Fruit fly (Drosophila melanogaster) whole organism, embryonic: ENCODE results near the gene CG7860.

Experiments used
- ATbp ChIP-seq: fragments of 200-800 bp; sonication (Bioruptor generic); optimal IDR thresholded peaks from 2 replicates; lab custom pipeline; 2017; ENCODE audit warnings: missing biosample characterization, mild to moderate bottlenecking, missing genetic modification characterization, missing genetic modification reagents
- BEAF-32 ChIP-seq: fragments of 200-800 bp; sonication (Bioruptor generic); optimal IDR thresholded peaks from 3 replicates; lab custom pipeline; 2017; ENCODE audit warnings: missing biosample characterization, missing genetic modification characterization, mild to moderate bottlenecking, moderate library complexity, missing genetic modification reagents
- CG13296 ChIP-seq: fragments of 200-800 bp; sonication (Bioruptor generic); optimal IDR thresholded peaks from 3 replicates; lab custom pipeline; 2018; ENCODE audit warnings: missing biosample characterization, mild to moderate bottlenecking, missing genetic modification characterization
- CG14667 ChIP-seq: fragments of 200-800 bp; sonication (Bioruptor generic); IDR thresholded peaks from 2 replicates; pipeline ENCODE4 v1.3.6; 2022; ENCODE audit warnings: missing biosample characterization, missing genetic modification characterization
- CG17385 ChIP-seq: fragments of 200-800 bp; sonication (Bioruptor generic); optimal IDR thresholded peaks from 3 replicates; lab custom pipeline; 2018; ENCODE audit warnings: missing biosample characterization, mild to moderate bottlenecking, missing genetic modification characterization
- CG18011 ChIP-seq: fragments of 200-800 bp; sonication (Bioruptor generic); optimal IDR thresholded peaks from 2 replicates; lab custom pipeline; 2017; ENCODE audit warnings: missing biosample characterization, missing genetic modification characterization, mild to moderate bottlenecking, moderate library complexity, missing genotype
- CG18599 ChIP-seq: fragments of 200-800 bp; sonication (Bioruptor generic); optimal IDR thresholded peaks from 3 replicates; lab custom pipeline; 2017; ENCODE audit warnings: missing biosample characterization, missing genetic modification characterization, mild to moderate bottlenecking, moderate library complexity, missing genetic modification reagents
- CG18764 ChIP-seq: fragments of 200-800 bp; sonication (Bioruptor generic); optimal IDR thresholded peaks from 3 replicates; lab custom pipeline; 2016; ENCODE audit warnings: missing biosample characterization, missing genetic modification characterization
- CG3838 ChIP-seq: fragments of 200-800 bp; sonication (Bioruptor generic); optimal IDR thresholded peaks from 3 replicates; lab custom pipeline; 2016; ENCODE audit warnings: missing biosample characterization, missing genetic modification characterization
- CG5245 ChIP-seq: fragments of 200-800 bp; sonication (Bioruptor generic); optimal IDR thresholded peaks from 3 replicates; lab custom pipeline; 2016; ENCODE audit warnings: missing biosample characterization, missing genetic modification characterization
- CG7928 ChIP-seq: fragments of 200-800 bp; sonication (Bioruptor generic); optimal IDR thresholded peaks from 2 replicates; lab custom pipeline; 2017; ENCODE audit warnings: missing biosample characterization, mild to moderate bottlenecking, missing genetic modification characterization
- CG8281 ChIP-seq: fragments of 200-800 bp; sonication (Bioruptor generic); optimal IDR thresholded peaks from 2 replicates; lab custom pipeline; 2018; ENCODE audit warnings: missing biosample characterization, mild to moderate bottlenecking, missing genetic modification characterization, moderate library complexity
- CG8290 ChIP-seq, 3 experiments: fragments of 200-800 bp; sonication (Bioruptor generic); optimal IDR thresholded peaks; 2 replicates each; lab custom pipeline; 2016 to 2019; ENCODE audit warnings: missing biosample characterization in 3 of 3, missing genetic modification characterization in 3 of 3, mild to moderate bottlenecking in 2 of 3, moderate library complexity in 1 of 3
- CG8944 ChIP-seq: fragments of 200-800 bp; sonication (Bioruptor generic); optimal IDR thresholded peaks from 3 replicates; lab custom pipeline; 2016; ENCODE audit warnings: missing biosample characterization, missing genetic modification characterization
- CG9609 ChIP-seq: fragments of 200-800 bp; sonication (Bioruptor generic); optimal IDR thresholded peaks from 3 replicates; lab custom pipeline; 2016; ENCODE audit warnings: missing biosample characterization, missing genetic modification characterization
- D19B ChIP-seq: fragments of 200-800 bp; sonication (Bioruptor generic); optimal IDR thresholded peaks from 2 replicates; lab custom pipeline; 2017; ENCODE audit warnings: missing biosample characterization, mild to moderate bottlenecking, missing genetic modification characterization
- E2f1 ChIP-seq: fragments of 200-800 bp; sonication (Bioruptor generic); IDR thresholded peaks from 2 replicates; pipeline ENCODE4 v1.3.6; 2022; ENCODE audit warnings: missing biosample characterization, missing genetic modification characterization
- Gug ChIP-seq: fragments of 200-800 bp; sonication (Bioruptor generic); IDR thresholded peaks from 4 replicates; pipeline ENCODE4 v1.3.6; 2022; ENCODE audit warnings: missing biosample characterization, missing genetic modification characterization
- HHEX ChIP-seq: fragments of 200-800 bp; sonication (Bioruptor generic); optimal IDR thresholded peaks from 3 replicates; lab custom pipeline; 2017; ENCODE audit warnings: missing biosample characterization, mild to moderate bottlenecking, missing genetic modification characterization, missing genetic modification reagents
- HLH3B ChIP-seq: fragments of 200-800 bp; sonication (Bioruptor generic); IDR thresholded peaks from 2 replicates; pipeline ENCODE4 v1.3.6; 2022; ENCODE audit warnings: missing biosample characterization, missing genetic modification characterization
- Meics ChIP-seq: fragments of 200-800 bp; sonication (Bioruptor generic); optimal IDR thresholded peaks from 2 replicates; lab custom pipeline; 2017; ENCODE audit warnings: missing biosample characterization, mild to moderate bottlenecking, missing genetic modification characterization
- Ptx1 ChIP-seq: fragments of 200-800 bp; sonication (Bioruptor generic); IDR thresholded peaks from 2 replicates; pipeline ENCODE4 v1.3.6; 2022; ENCODE audit warnings: missing biosample characterization, missing genetic modification characterization
- Sox102F ChIP-seq: fragments of 200-800 bp; sonication (Bioruptor generic); optimal IDR thresholded peaks from 2 replicates; lab custom pipeline; 2018; ENCODE audit warnings: missing biosample characterization, mild to moderate bottlenecking, missing genetic modification characterization, moderate library complexity
- Ssrp ChIP-seq: fragments of 200-800 bp; sonication (Bioruptor generic); optimal IDR thresholded peaks from 2 replicates; lab custom pipeline; 2018; ENCODE audit warnings: missing biosample characterization, mild to moderate bottlenecking, missing genetic modification characterization, moderate library complexity
- Xrp1 ChIP-seq: fragments of 200-800 bp; sonication (Bioruptor generic); IDR thresholded peaks from 2 replicates; pipeline ENCODE4 v1.3.6; 2022; ENCODE audit warnings: missing biosample characterization, missing genetic modification characterization
- bab2 ChIP-seq: fragments of 200-800 bp; sonication (Bioruptor generic); optimal IDR thresholded peaks from 2 replicates; lab custom pipeline; 2016; ENCODE audit warnings: missing biosample characterization, missing genetic modification characterization
- bcd ChIP-seq: fragments of 200-800 bp; sonication (Bioruptor generic); optimal IDR thresholded peaks from 2 replicates; lab custom pipeline; 2017; ENCODE audit warnings: missing biosample characterization, mild to moderate bottlenecking, missing genetic modification characterization
- bsh ChIP-seq, 2 experiments: fragments of 200-800 bp; sonication (Bioruptor generic); optimal IDR thresholded peaks; 2 replicates each; lab custom pipeline; 2017 to 2018; ENCODE audit warnings: mild to moderate bottlenecking in 2 of 2, missing biosample characterization in 2 of 2, missing genetic modification characterization in 2 of 2, moderate library complexity in 1 of 2
- disco-r ChIP-seq: fragments of 200-800 bp; sonication (Bioruptor generic); optimal IDR thresholded peaks from 2 replicates; lab custom pipeline; 2016; ENCODE audit warnings: missing biosample characterization, missing genetic modification characterization
- dmrt99B ChIP-seq: fragments of 200-800 bp; sonication (Bioruptor generic); optimal IDR thresholded peaks from 2 replicates; lab custom pipeline; 2018; ENCODE audit warnings: missing biosample characterization, mild to moderate bottlenecking, missing genetic modification characterization, moderate library complexity
- ewg ChIP-seq: fragments of 200-800 bp; sonication (Bioruptor generic); optimal IDR thresholded peaks from 3 replicates; lab custom pipeline; 2017; ENCODE audit warnings: mild to moderate bottlenecking, missing biosample characterization, missing genetic modification reagents, missing genetic modification characterization
- fd96Cb ChIP-seq: fragments of 200-800 bp; sonication (Bioruptor generic); optimal IDR thresholded peaks from 2 replicates; lab custom pipeline; 2018; ENCODE audit warnings: missing biosample characterization, mild to moderate bottlenecking, missing genetic modification characterization, moderate library complexity
- gem ChIP-seq: fragments of 200-800 bp; sonication (Bioruptor generic); optimal IDR thresholded peaks from 2 replicates; lab custom pipeline; 2019; ENCODE audit warnings: missing biosample characterization, mild to moderate bottlenecking, missing genetic modification characterization, moderate library complexity
- hb ChIP-seq: fragments of 200-800 bp; sonication (Bioruptor generic); IDR thresholded peaks from 3 replicates; pipeline ENCODE4 v1.3.6; 2022; ENCODE audit warnings: missing biosample characterization, missing genetic modification characterization; ENCODE audit not compliant: partially characterized antibody
- ken ChIP-seq: fragments of 200-800 bp; sonication (Bioruptor generic); IDR thresholded peaks from 3 replicates; pipeline ENCODE4 v1.3.6; 2022; ENCODE audit warnings: missing biosample characterization, missing genetic modification characterization
- lmd ChIP-seq: fragments of 200-800 bp; sonication (Bioruptor generic); IDR thresholded peaks from 2 replicates; pipeline ENCODE4 v1.3.6; 2022; ENCODE audit warnings: missing biosample characterization, missing genetic modification characterization
- luna ChIP-seq: fragments of 200-800 bp; sonication (Bioruptor generic); optimal IDR thresholded peaks from 2 replicates; lab custom pipeline; 2016; ENCODE audit warnings: missing biosample characterization, missing genetic modification characterization
- nmo ChIP-seq: fragments of 200-800 bp; sonication (Bioruptor generic); optimal IDR thresholded peaks from 2 replicates; lab custom pipeline; 2018; ENCODE audit warnings: missing biosample characterization, mild to moderate bottlenecking, missing genetic modification characterization, moderate library complexity
- odd ChIP-seq: fragments of 200-800 bp; sonication (Bioruptor generic); optimal IDR thresholded peaks from 2 replicates; lab custom pipeline; 2017; ENCODE audit warnings: missing biosample characterization, mild to moderate bottlenecking, missing genetic modification characterization
- pita ChIP-seq: fragments of 200-800 bp; sonication (Bioruptor generic); optimal IDR thresholded peaks from 2 replicates; lab custom pipeline; 2017; ENCODE audit warnings: missing biosample characterization, mild to moderate bottlenecking, missing genetic modification characterization
- run ChIP-seq: fragments of 200-800 bp; sonication (Bioruptor generic); optimal IDR thresholded peaks from 3 replicates; lab custom pipeline; 2018; ENCODE audit warnings: missing biosample characterization, mild to moderate bottlenecking, missing genetic modification characterization
- schlank ChIP-seq: fragments of 200-800 bp; sonication (Bioruptor generic); optimal IDR thresholded peaks from 2 replicates; lab custom pipeline; 2018; ENCODE audit warnings: missing biosample characterization, mild to moderate bottlenecking, missing genetic modification characterization
- slbo ChIP-seq: fragments of 200-800 bp; sonication (Bioruptor generic); IDR thresholded peaks from 2 replicates; pipeline ENCODE4 v1.3.6; 2022; ENCODE audit warnings: missing biosample characterization, missing genetic modification characterization
- sna ChIP-seq: fragments of 200-800 bp; sonication (Bioruptor generic); IDR thresholded peaks from 2 replicates; pipeline ENCODE4 v1.3.6; 2022; ENCODE audit warnings: missing biosample characterization, missing genetic modification characterization; ENCODE audit not compliant: partially characterized antibody
- sqz ChIP-seq: fragments of 200-800 bp; sonication (Bioruptor generic); optimal IDR thresholded peaks from 3 replicates; lab custom pipeline; 2018; ENCODE audit warnings: missing biosample characterization, mild to moderate bottlenecking, missing genetic modification characterization
- stc ChIP-seq: fragments of 200-800 bp; sonication (Bioruptor generic); IDR thresholded peaks from 2 replicates; pipeline ENCODE4 v1.3.6; 2022; ENCODE audit warnings: missing biosample characterization, missing genetic modification characterization
- sug ChIP-seq: fragments of 200-800 bp; optimal IDR thresholded peaks from 2 replicates; lab custom pipeline; 2019; ENCODE audit warnings: missing biosample characterization, mild to moderate bottlenecking, missing genetic modification characterization, moderate library complexity
- tap ChIP-seq: fragments of 200-800 bp; optimal IDR thresholded peaks from 3 replicates; lab custom pipeline; 2019; ENCODE audit warnings: missing biosample characterization, mild to moderate bottlenecking, missing genetic modification characterization, moderate library complexity
- ttk ChIP-seq: fragments of 200-800 bp; sonication (Bioruptor generic); IDR thresholded peaks from 2 replicates; pipeline ENCODE4 v2.1.2; 2022; ENCODE audit warnings: missing biosample characterization, missing genetic modification characterization

Gene CG7860

DNA sequence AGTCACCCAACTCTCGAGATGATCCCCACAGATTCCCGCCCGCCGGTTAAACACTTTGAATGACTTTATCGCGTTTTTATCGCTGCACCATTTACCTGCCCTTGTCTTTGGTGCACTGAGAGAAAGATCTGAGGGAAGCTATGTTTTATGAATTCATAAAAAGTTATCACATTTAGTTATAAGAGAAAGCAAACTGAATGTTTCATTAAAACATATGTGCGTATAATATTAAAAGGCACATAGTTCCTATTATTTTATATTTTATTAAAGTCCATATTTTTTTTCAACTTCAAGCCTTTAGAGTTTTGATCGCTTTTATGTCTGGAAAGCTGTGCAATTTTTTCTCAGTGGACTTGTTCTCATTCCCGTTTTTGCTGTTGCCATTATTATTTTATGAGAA, 38.4 kb upstream of the CG7860 start (continued):
- TF ChIP-seq CG18764 (GFP tag; lab: Kevin White, UChicago) (no peak), BEAF-32 (GFP tag; lab: Kevin White, UChicago) (no peak), Ptx1 (GFP tag; lab: Robert Waterston, UW) (peak; percentile 38; the same call in 1 of the 2 replicates), pita (GFP tag; lab: Kevin White, UChicago) (no peak), Sox102F (peak; percentile 9), bsh (GFP tag; optimal IDR thresholded peaks at IDR 0.05; lab: Kevin White, UChicago) (peak in 1 of 2 experiments; percentile 19), Meics (GFP tag; lab: Kevin White, UChicago) (peak; percentile 19), nmo (GFP tag; lab: Kevin White, UChicago) (peak; percentile 28), schlank (no peak), gem (tag; lab: Kevin White, UChicago) (peak; percentile 52), HHEX (GFP tag; lab: Kevin White, UChicago) (no peak), E2f1 (no peak), dmrt99B (tag; lab: Kevin White, UChicago) (peak; percentile 50), HLH3B (GFP tag; lab: Robert Waterston, UW) (no peak), stc (GFP tag; lab: Robert Waterston, UW) (no peak), ATbp (GFP tag; lab: Kevin White, UChicago) (no peak), slbo (GFP tag; lab: Robert Waterston, UW) (peak; percentile 14; the same call in 1 of the 2 replicates), CG3838 (no peak), CG18599 (peak; percentile 19), Ssrp (tag; lab: Kevin White, UChicago) (no peak)

DNA sequence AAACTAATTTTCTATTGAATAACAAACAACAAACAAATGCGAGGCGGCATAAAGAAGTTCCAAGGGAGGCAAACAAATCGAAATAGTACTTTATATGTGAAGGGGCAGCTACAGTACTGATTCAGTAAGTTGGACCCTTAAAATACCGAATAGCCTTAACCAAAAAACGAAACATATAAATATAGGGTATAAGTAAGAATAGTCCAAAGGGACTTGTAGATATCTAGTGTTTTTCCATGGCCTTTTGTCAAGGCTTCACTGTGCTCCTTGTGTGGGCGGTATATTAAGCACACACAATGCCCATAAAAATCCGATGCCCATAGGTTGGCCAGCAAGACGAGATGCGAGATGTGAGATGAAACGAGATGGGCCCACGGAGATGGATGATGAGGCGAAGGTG, 36.7 kb upstream of the CG7860 start:
- TF ChIP-seq CG5245, result no peak
- TF ChIP-seq CG8290 (GFP tag; optimal IDR thresholded peaks at IDR 0.05; lab: Kevin White, UChicago), result no peak
- peak in 1 of 2 experiments; percentile 40 for TF ChIP-seq CG8290 (tag; optimal IDR thresholded peaks at IDR 0.05; lab: Kevin White, UChicago)
- no peak for TF ChIP-seq bab2 (GFP tag; lab: Kevin White, UChicago)
- 0 out of 2 replicates have a peak, but pooled peaks have one; percentile 9 for TF ChIP-seq Xrp1 (GFP tag; lab: Robert Waterston, UW)
- TF ChIP-seq CG14667 (GFP tag; lab: Robert Waterston, UW), result peak; percentile 10; the same call in 1 of the 2 replicates
- no peak for TF ChIP-seq CG8944 (GFP tag; lab: Kevin White, UChicago)
- TF ChIP-seq odd, result no peak
- TF ChIP-seq fd96Cb (tag; lab: Kevin White, UChicago), result peak; percentile 24
- TF ChIP-seq CG7928 (GFP tag; lab: Kevin White, UChicago), result no peak
- TF ChIP-seq ken, result peak; percentile 53; the same call in 1 of the 3 replicates
- TF ChIP-seq sqz (GFP tag; lab: Kevin White, UChicago), result no peak
- peak; percentile 51; the same call in 2 of the 4 replicates for TF ChIP-seq Gug
- no peak for TF ChIP-seq sna (GFP tag; lab: Robert Waterston, UW)
- no peak for TF ChIP-seq CG13296 (GFP tag; lab: Kevin White, UChicago)
- TF ChIP-seq CG18011 (GFP tag; lab: Kevin White, UChicago), result no peak
- no peak for TF ChIP-seq CG9609 (GFP tag; lab: Kevin White, UChicago)
- peak; percentile 17 for TF ChIP-seq bcd (GFP tag; lab: Kevin White, UChicago)
- TF ChIP-seq tap (tag; lab: Kevin White, UChicago), result no peak
- no peak for TF ChIP-seq run (tag; lab: Kevin White, UChicago)
- no peak for TF ChIP-seq disco-r (GFP tag; lab: Kevin White, UChicago)
- no peak for TF ChIP-seq hb
- no peak for TF ChIP-seq luna (GFP tag; lab: Kevin White, UChicago)
- TF ChIP-seq sug (tag; lab: Kevin White, UChicago), result no peak
- TF ChIP-seq BEAF-32 (GFP tag; lab: Kevin White, UChicago), result no peak
- TF ChIP-seq ewg, result no peak
- TF ChIP-seq lmd (GFP tag; lab: Robert Waterston, UW), result peak; percentile 62
- peak; percentile 59; the same call in 1 of the 2 replicates for TF ChIP-seq ttk (GFP tag; lab: Robert Waterston, UW)
- no peak for TF ChIP-seq CG18764 (GFP tag; lab: Kevin White, UChicago)
- peak; percentile 26 for TF ChIP-seq CG17385 (GFP tag; lab: Kevin White, UChicago)
- no peak for TF ChIP-seq D19B (GFP tag; lab: Kevin White, UChicago)
- TF ChIP-seq CG8281 (tag; lab: Kevin White, UChicago), result no peak
